Fruit fly (Drosophila melanogaster) whole organism, embryonic: ENCODE results near the gene CG10298.

Experiments
- CG8478 ChIP-seq: fragments of >200 bp; optimal IDR thresholded peaks from 2 replicates; lab custom pipeline; 2018
- Drgx ChIP-seq: fragments of 200-800 bp; sonication (Bioruptor generic); IDR thresholded peaks from 2 replicates; pipeline ENCODE4 v1.3.6; 2022; ENCODE audit warnings: missing biosample characterization, missing genetic modification characterization
- ara ChIP-seq: fragments of 200-800 bp; sonication (Bioruptor generic); IDR thresholded peaks from 2 replicates; pipeline ENCODE4 v1.3.6; 2022; ENCODE audit warnings: missing biosample characterization, missing genetic modification characterization
- gfzf ChIP-seq: fragments of 200-800 bp; sonication (Bioruptor generic); optimal IDR thresholded peaks from 2 replicates; lab custom pipeline; 2016; ENCODE audit warnings: missing biosample characterization, mild to moderate bottlenecking, missing genetic modification characterization, moderate library complexity
- sima ChIP-seq: fragments of 200-800 bp; sonication (Bioruptor generic); optimal IDR thresholded peaks from 2 replicates; lab custom pipeline; 2016; ENCODE audit warnings: missing biosample characterization, missing genetic modification characterization
- sna ChIP-seq: fragments of 200-800 bp; sonication (Bioruptor generic); IDR thresholded peaks from 2 replicates; pipeline ENCODE4 v1.3.6; 2022; ENCODE audit warnings: missing biosample characterization, missing genetic modification characterization; ENCODE audit not compliant: partially characterized antibody

DNA sequence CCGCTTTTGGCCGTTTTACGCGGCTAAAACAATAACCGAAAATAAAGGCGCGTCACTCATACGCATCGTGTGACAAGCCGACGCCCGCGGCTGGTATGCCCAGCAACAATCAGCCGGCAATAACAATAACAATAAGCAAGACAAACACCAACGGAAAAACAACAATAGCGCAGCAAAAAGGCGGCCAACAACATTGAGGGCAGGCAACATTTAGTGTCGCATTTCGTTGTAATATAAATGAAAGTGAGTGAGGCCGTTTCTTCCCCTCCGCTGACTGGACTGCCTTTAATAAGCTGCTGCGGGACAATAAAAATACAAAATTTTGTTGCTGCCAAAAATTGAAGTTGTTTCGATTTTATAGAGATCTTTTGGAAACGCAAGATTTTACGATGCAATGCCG is 45.6 kb upstream of the CG10298 start:
- TF ChIP-seq ara (GFP tag; lab: Robert Waterston, UW): no peak
- no peak for TF ChIP-seq gfzf (GFP tag; lab: Kevin White, UChicago)
- TF ChIP-seq Drgx (GFP tag; lab: Robert Waterston, UW): no peak
- no peak for TF ChIP-seq sna (GFP tag; lab: Robert Waterston, UW)
- TF ChIP-seq CG8478 (lab: Kevin White, UChicago): no peak
- no peak for TF ChIP-seq sima (GFP tag; lab: Kevin White, UChicago)
